Worm (Caenorhabditis elegans) whole organism, L2 larva: ENCODE results near the gene let-70.

ENCODE experiments used
- C34F6.9 ChIP-seq: fragments of 150-350 bp; optimal IDR thresholded peaks from 2 replicates; lab custom pipeline; 2014; ENCODE audit warnings: missing biosample characterization, missing genetic modification characterization
- F13H6.1 ChIP-seq: sonication (generic microtip); optimal IDR thresholded peaks from 2 replicates; lab custom pipeline; 2016; ENCODE audit warnings: missing genetic modification characterization, missing compliant biosample characterization
- R02D3.7 ChIP-seq: fragments of 150-350 bp; optimal IDR thresholded peaks from 2 replicates; lab custom pipeline; 2014; ENCODE audit warnings: missing biosample characterization, missing genetic modification characterization
- ama-1 ChIP-seq: fragments of 150-350 bp; optimal IDR thresholded peaks from 2 replicates; lab custom pipeline; 2018; ENCODE audit warnings: inconsistent platforms
- blmp-1 ChIP-seq: sonication (generic microtip); optimal IDR thresholded peaks from 2 replicates; lab custom pipeline; 2017; ENCODE audit warnings: missing genetic modification characterization, mild to moderate bottlenecking, missing compliant biosample characterization, antibody characterized with exemption, moderate library complexity; ENCODE audit not compliant: insufficient read depth
- ceh-16 ChIP-seq: fragments of 150-350 bp; optimal IDR thresholded peaks from 2 replicates; lab custom pipeline; 2014; ENCODE audit warnings: missing biosample characterization, missing genetic modification characterization
- crh-2 ChIP-seq: sonication (generic microtip); optimal IDR thresholded peaks from 2 replicates; lab custom pipeline; 2017; ENCODE audit warnings: missing biosample characterization, missing genetic modification characterization
- egl-27 ChIP-seq: sonication (generic microtip); optimal IDR thresholded peaks from 3 replicates; lab custom pipeline; 2017; ENCODE audit warnings: missing biosample characterization, missing genetic modification reagents, missing genetic modification characterization
- elt-1 ChIP-seq: fragments of 150-350 bp; optimal IDR thresholded peaks from 2 replicates; lab custom pipeline; 2014; ENCODE audit warnings: missing biosample characterization, missing genetic modification characterization
- elt-3 ChIP-seq: sonication (generic microtip); optimal IDR thresholded peaks from 2 replicates; lab custom pipeline; 2017; ENCODE audit warnings: missing biosample characterization, missing genetic modification characterization
- fos-1 ChIP-seq: fragments of 150-350 bp; optimal IDR thresholded peaks from 2 replicates; lab custom pipeline; 2014; ENCODE audit warnings: missing biosample characterization, missing genetic modification characterization
- gmeb-1 ChIP-seq: fragments of 150-350 bp; optimal IDR thresholded peaks from 2 replicates; lab custom pipeline; 2014; ENCODE audit warnings: missing biosample characterization, missing genetic modification characterization
- lin-11 ChIP-seq: fragments of 150-350 bp; sonication (generic microtip); optimal IDR thresholded peaks from 2 replicates; lab custom pipeline; 2014; ENCODE audit warnings: missing biosample characterization, missing genetic modification characterization, inconsistent platforms, mixed read lengths
- lin-39 ChIP-seq: fragments of 150-350 bp; optimal IDR thresholded peaks from 2 replicates; lab custom pipeline; 2014; ENCODE audit warnings: missing biosample characterization, missing genetic modification reagents, missing genetic modification characterization
- lsy-2 ChIP-seq, 2 experiments: fragments of 150-350 bp in 1 of 2; sonication (generic microtip) in 1 of 2; optimal IDR thresholded peaks; 2 replicates each; lab custom pipeline; 2014 to 2017; ENCODE audit warnings: missing biosample characterization in 2 of 2, missing genetic modification characterization in 2 of 2
- mab-5 ChIP-seq: fragments of 150-350 bp; optimal IDR thresholded peaks from 2 replicates; lab custom pipeline; 2014; ENCODE audit warnings: missing biosample characterization, missing genetic modification characterization
- mbf-1 ChIP-seq: sonication (generic microtip); optimal IDR thresholded peaks from 2 replicates; lab custom pipeline; 2017; ENCODE audit warnings: missing biosample characterization, missing genetic modification characterization
- mdl-1 ChIP-seq, 2 experiments: fragments of 150-350 bp in 1 of 2; sonication (generic microtip) in 1 of 2; optimal IDR thresholded peaks; 2 replicates each; lab custom pipeline; 2017; ENCODE audit warnings: missing biosample characterization in 2 of 2, missing genetic modification characterization in 2 of 2
- nhr-129 ChIP-seq: fragments of 150-350 bp; optimal IDR thresholded peaks from 2 replicates; lab custom pipeline; 2014; ENCODE audit warnings: missing biosample characterization, missing genetic modification characterization
- nhr-21 ChIP-seq: fragments of 150-350 bp; optimal IDR thresholded peaks from 2 replicates; lab custom pipeline; 2014; ENCODE audit warnings: missing biosample characterization, missing genetic modification characterization
- nhr-23 ChIP-seq: fragments of 150-350 bp; optimal IDR thresholded peaks from 2 replicates; lab custom pipeline; 2014; ENCODE audit warnings: missing biosample characterization, missing genetic modification reagents, missing genetic modification characterization
- nhr-237 ChIP-seq: fragments of 150-350 bp; optimal IDR thresholded peaks from 2 replicates; lab custom pipeline; 2014; ENCODE audit warnings: missing biosample characterization, missing genetic modification characterization
- nhr-25 ChIP-seq: fragments of 150-350 bp; sonication (generic microtip); optimal IDR thresholded peaks from 3 replicates; lab custom pipeline; 2014; ENCODE audit warnings: missing biosample characterization, missing genetic modification characterization
- sem-4 ChIP-seq: fragments of 150-350 bp; optimal IDR thresholded peaks from 2 replicates; lab custom pipeline; 2014; ENCODE audit warnings: missing biosample characterization, missing genetic modification reagents, missing genetic modification characterization
- skn-1 ChIP-seq: sonication (generic microtip); optimal IDR thresholded peaks from 2 replicates; lab custom pipeline; 2017; ENCODE audit warnings: missing biosample characterization, missing genetic modification characterization
- sma-3 ChIP-seq: sonication (generic microtip); optimal IDR thresholded peaks from 2 replicates; lab custom pipeline; 2016; ENCODE audit warnings: missing genetic modification reagents, missing genetic modification characterization, missing compliant biosample characterization
- sma-9 ChIP-seq, 2 experiments: fragments of 150-350 bp in 1 of 2; sonication (generic microtip) in 1 of 2; optimal IDR thresholded peaks; 2 replicates each; lab custom pipeline; 2014 to 2016; ENCODE audit warnings: missing genetic modification characterization in 2 of 2, mild to moderate bottlenecking in 1 of 2, missing biosample characterization in 1 of 2, missing compliant biosample characterization in 1 of 2, missing genetic modification reagents in 1 of 2, moderate library complexity in 1 of 2
- unc-55 ChIP-seq: fragments of 150-350 bp; sonication (generic microtip); optimal IDR thresholded peaks from 3 replicates; lab custom pipeline; 2014; ENCODE audit warnings: missing biosample characterization, missing genetic modification reagents, missing genetic modification characterization
- unc-62 ChIP-seq: fragments of 150-350 bp; optimal IDR thresholded peaks from 2 replicates; lab custom pipeline; 2014; ENCODE audit warnings: missing biosample characterization, missing genetic modification reagents, missing genetic modification characterization
- zag-1 ChIP-seq: fragments of 150-350 bp; optimal IDR thresholded peaks from 2 replicates; lab custom pipeline; 2014; ENCODE audit warnings: missing biosample characterization, missing genetic modification characterization
- ztf-1 ChIP-seq: fragments of 200-800 bp; sonication (Bioruptor generic); conservative IDR thresholded peaks from 2 replicates; pipeline ENCODE4 v1.3.6; 2022; ENCODE audit warnings: missing genetic modification characterization, missing compliant biosample characterization
- ztf-11 ChIP-seq: sonication (generic microtip); optimal IDR thresholded peaks from 2 replicates; lab custom pipeline; 2017; ENCODE audit warnings: missing biosample characterization, missing genetic modification characterization
- ztf-4 ChIP-seq: fragments of 150-350 bp; optimal IDR thresholded peaks from 2 replicates; lab custom pipeline; 2014; ENCODE audit warnings: missing biosample characterization, missing genetic modification characterization

Gene let-70

ce11 chrIV:11068314-11068713 is 13.7 kb downstream of the let-70 start (continued):
- TF ChIP-seq ztf-4 (tag; lab: Kevin White, UChicago), result peak; percentile 62
- TF ChIP-seq ztf-11, result no peak
- TF ChIP-seq blmp-1 (tag; lab: Kevin White, UChicago), result no peak
- TF ChIP-seq sma-3, result no peak
- TF ChIP-seq nhr-25 (tag; lab: Kevin White, UChicago), result no peak
- TF ChIP-seq F13H6.1, result peak; percentile 84
- no peak for TF ChIP-seq nhr-237 (tag; lab: Kevin White, UChicago)
- TF ChIP-seq egl-27 (tag; lab: Kevin White, UChicago), result no peak
- no peak for TF ChIP-seq nhr-21
- no peak for TF ChIP-seq fos-1 (tag; lab: Kevin White, UChicago)
- TF ChIP-seq lin-39, result no peak
- no peak for TF ChIP-seq lin-11 (tag; lab: Kevin White, UChicago)
- TF ChIP-seq ceh-16 (tag; lab: Kevin White, UChicago), result no peak
- TF ChIP-seq mbf-1 (tag; lab: Kevin White, UChicago), result no peak
- no peak for TF ChIP-seq crh-2 (tag; lab: Kevin White, UChicago)

DNA sequence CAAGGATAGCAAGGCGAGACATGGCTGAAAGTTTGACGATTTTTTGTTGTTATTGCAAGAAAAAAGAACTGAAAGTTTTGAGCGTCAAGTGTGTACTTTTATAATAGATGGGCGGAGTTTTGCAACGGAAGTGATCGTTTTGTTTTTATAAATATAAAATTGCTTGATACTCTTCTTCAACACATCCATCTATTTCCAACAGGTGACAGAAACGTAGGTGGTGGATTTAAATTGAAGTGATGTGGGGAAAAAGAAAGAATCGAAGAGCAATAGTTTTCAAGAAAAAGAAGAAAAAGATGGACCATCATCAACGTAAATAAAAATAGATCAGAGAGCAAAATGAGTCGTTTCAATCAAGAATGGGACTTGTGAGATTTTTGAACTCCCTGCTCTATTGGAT is 15.1 kb downstream of the let-70 start, which contains the start of gene ttr-17:
TSS of gene ttr-17 (minus strand) at position 24 of the 400 bp plus-strand sequence.
- TF ChIP-seq sma-9 (GFP tag; optimal IDR thresholded peaks at IDR 0.05; lab: Kevin White, UChicago) (peak; percentile 50), sma-9 (tag; optimal IDR thresholded peaks at IDR 0.05; lab: Kevin White, UChicago) (no peak), unc-55 (GFP tag; lab: Kevin White, UChicago) (no peak), mdl-1 (tag; optimal IDR thresholded peaks at IDR 0.05; lab: Kevin White, UChicago) (no peak), ceh-16 (tag; lab: Kevin White, UChicago) (no peak), elt-3 (tag; lab: Kevin White, UChicago) (no peak), ama-1 (lab: Kevin White, UChicago) (peak; percentile 54), C34F6.9 (peak; percentile 7), lsy-2 (tag; optimal IDR thresholded peaks at IDR 0.05; lab: Kevin White, UChicago) (peak in 1 of 2 experiments; percentile 43), sem-4 (tag; lab: Kevin White, UChicago) (no peak), R02D3.7 (tag; lab: Kevin White, UChicago) (no peak), gmeb-1 (tag; lab: Kevin White, UChicago) (no peak), ztf-4 (tag; lab: Kevin White, UChicago) (no peak), F13H6.1 (peak; percentile 54)

- TF ChIP-seq nhr-129 (tag; lab: Kevin White, UChicago) (peak; percentile 64), elt-1 (tag; lab: Kevin White, UChicago) (no peak), mab-5 (tag; lab: Kevin White, UChicago) (no peak), skn-1 (no peak), ama-1 (lab: Kevin White, UChicago) (peak; percentile 86), lsy-2 (tag; optimal IDR thresholded peaks at IDR 0.05; lab: Kevin White, UChicago) (peak in 1 of 2 experiments; percentile 49), mdl-1 (tag; optimal IDR thresholded peaks at IDR 0.05; lab: Kevin White, UChicago) (no peak), zag-1 (tag; lab: Kevin White, UChicago) (no peak), nhr-23 (tag; lab: Kevin White, UChicago) (no peak), ztf-1 (GFP tag; lab: Robert Waterston, UW) (no peak), sma-9 (GFP tag; optimal IDR thresholded peaks at IDR 0.05; lab: Kevin White, UChicago) (peak; percentile 32), sma-9 (tag; optimal IDR thresholded peaks at IDR 0.05; lab: Kevin White, UChicago) (no peak), C34F6.9 (peak; percentile 20), gmeb-1 (tag; lab: Kevin White, UChicago) (no peak), unc-62 (GFP tag; lab: Kevin White, UChicago) (no peak), F13H6.1 (peak; percentile 20)
These were observed 18.1 kb downstream of the let-70 start, which contains the start of gene ttr-16 for ce11 chrIV:11063962-11064361. Gene ttr-16, minus strand, starts transcription at chrIV:11064137.

DNA sequence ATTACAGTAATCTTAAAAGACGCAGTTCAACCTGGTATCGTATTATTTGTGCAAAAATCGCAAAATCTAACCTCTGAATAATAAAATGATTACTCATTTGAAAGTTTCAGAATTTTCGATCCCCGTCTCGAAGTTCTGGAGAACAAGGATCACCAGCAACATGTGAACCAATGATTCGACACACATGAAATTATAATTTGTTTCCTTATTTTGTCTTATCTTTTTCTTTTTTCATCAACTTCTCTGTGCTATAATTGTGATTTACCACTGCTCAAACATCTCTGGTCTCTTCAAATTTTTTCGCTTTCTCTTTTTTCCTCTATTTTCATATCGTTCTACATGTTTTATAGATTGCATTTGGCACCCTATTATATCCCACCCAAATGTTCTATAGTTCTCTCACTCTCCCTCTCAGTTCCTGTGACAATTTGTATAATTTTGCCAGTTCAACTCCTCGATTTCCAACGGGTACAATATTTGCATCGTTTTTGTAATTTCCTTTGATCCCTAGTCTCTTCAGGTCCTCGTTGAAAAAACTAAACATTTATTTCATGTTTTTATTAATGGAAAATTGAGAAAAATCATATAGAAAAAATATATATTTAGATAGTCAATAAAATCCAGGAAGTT is 19.0 kb downstream of the let-70 start:
- TF ChIP-seq ama-1 (lab: Kevin White, UChicago) (no peak), lsy-2 (tag; optimal IDR thresholded peaks at IDR 0.05; lab: Kevin White, UChicago) (peak in 1 of 2 experiments; percentile 58)
